Worm (Caenorhabditis elegans) whole organism, L3 larva: Measurements from ENCODE around the gene srt-34.

Experiments
- elt-1 ChIP-seq: fragments of 150-350 bp; optimal IDR thresholded peaks from 2 replicates; lab custom pipeline; 2014; ENCODE audit warnings: missing biosample characterization, missing genetic modification characterization
- fkh-2 ChIP-seq: fragments of 150-350 bp; optimal IDR thresholded peaks from 2 replicates; lab custom pipeline; 2014; ENCODE audit warnings: missing biosample characterization, missing genetic modification reagents, missing genetic modification characterization
- nhr-25 ChIP-seq: sonication (generic microtip); optimal IDR thresholded peaks from 2 replicates; lab custom pipeline; 2017; ENCODE audit warnings: missing biosample characterization, missing genetic modification characterization
- skn-1 ChIP-seq: fragments of 150-350 bp; optimal IDR thresholded peaks from 2 replicates; lab custom pipeline; 2014; ENCODE audit warnings: missing biosample characterization, missing genetic modification characterization

DNA sequence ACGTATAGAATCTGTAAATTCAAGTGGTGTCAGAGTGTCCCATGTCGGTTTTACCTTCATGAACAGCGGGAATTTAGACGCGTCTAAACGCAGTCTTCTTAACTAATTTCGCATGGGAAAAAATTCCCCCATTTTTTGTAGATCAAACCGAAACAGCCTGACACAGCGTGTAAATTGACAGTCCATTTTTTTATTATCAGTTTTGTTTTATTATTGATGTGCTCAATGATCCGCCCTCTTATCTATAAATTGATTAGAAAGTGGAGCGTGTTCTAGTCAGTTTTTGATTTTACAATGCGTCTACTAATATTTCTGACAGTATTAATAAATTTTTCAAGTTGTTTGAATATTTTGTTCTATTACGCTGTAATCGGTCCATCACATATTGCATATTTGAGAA, 31.1 kb upstream of the srt-34 start, which contains the start of gene ugt-53:
- TF ChIP-seq skn-1 (tag; lab: Kevin White, UChicago): no peak
- no peak for TF ChIP-seq fkh-2 (tag; lab: Kevin White, UChicago)
- no peak for TF ChIP-seq nhr-25
- TF ChIP-seq elt-1 (tag; lab: Kevin White, UChicago): no peak
